Fruit fly (Drosophila melanogaster) S2 (cell line): ENCODE data around the gene Itgbn.

Source experiments
- CG8478 ChIP-seq: fragments of >200 bp; optimal IDR thresholded peaks from 2 replicates; lab custom pipeline; 2018
- CTCF ChIP-seq, 2 experiments: fragments of >200 bp; optimal IDR thresholded peaks; 2 replicates each; lab custom pipeline; 2018

dm6 chr2L:21033315-21033714, 19.5 kb upstream of the Itgbn start:
- TF ChIP-seq CG8478 (lab: Kevin White, UChicago) (no peak), CTCF (optimal IDR thresholded peaks at IDR 0.05; lab: Kevin White, UChicago) (no peak)
